Fruit fly (Drosophila melanogaster) S2 (cell line): Measurements from ENCODE around the gene cic.

Experiments
- CG8478 ChIP-seq: fragments of >200 bp; optimal IDR thresholded peaks from 2 replicates; lab custom pipeline; 2018
- CTCF ChIP-seq, 2 experiments: fragments of >200 bp; optimal IDR thresholded peaks; 2 replicates each; lab custom pipeline; 2018

- TF ChIP-seq CG8478 (lab: Kevin White, UChicago) (no peak), CTCF (optimal IDR thresholded peaks at IDR 0.05; lab: Kevin White, UChicago) (no peak)
Measured at dm6 chr3R:20263793-20264483, 11.4 kb downstream of the cic start.
